Fruit fly (Drosophila melanogaster): ENCODE measurements around the gene CkIIalpha-i1.

CkIIalpha-i1 gene

dm6 chr3L:15847655-15848054 is 30.9 kb downstream of the CkIIalpha-i1 start (continued):
- TF ChIP-seq CG15696 (tag; optimal IDR thresholded peaks at IDR 0.05) (peak; percentile 44), CG8924 (tag; optimal IDR thresholded peaks at IDR 0.05) (peak; percentile 10), Kr (GFP tag; optimal IDR thresholded peaks at IDR 0.05) (no peak), CG3838 (GFP tag; optimal IDR thresholded peaks at IDR 0.05) (no peak), CG10366 (GFP tag; IDR thresholded peaks at IDR 0.05) (no peak), CG17612 (GFP tag; IDR thresholded peaks at IDR 0.05) (no peak), CG7357 (GFP tag; IDR thresholded peaks at IDR 0.05) (no peak), CG9876 (GFP tag; optimal IDR thresholded peaks at IDR 0.05) (no peak), CG17361 (GFP tag; IDR thresholded peaks at IDR 0.05) (peak; percentile 55; the same call in 2 of the 3 replicates), nmo (GFP tag; optimal IDR thresholded peaks at IDR 0.05) (peak; percentile 15), ap (GFP tag; IDR thresholded peaks at IDR 0.05) (no peak), CG15269 (tag; optimal IDR thresholded peaks at IDR 0.05) (no peak), CG18476 (GFP tag; optimal IDR thresholded peaks at IDR 0.05) (no peak), CG3847 (GFP tag; IDR thresholded peaks at IDR 0.05) (no peak)

dm6 chr3L:15856035-15856434 is 39.3 kb downstream of the CkIIalpha-i1 start:
- TF ChIP-seq Hr39 (optimal IDR thresholded peaks at IDR 0.05) (peak; percentile 56), Ets65A (GFP tag) (peak; percentile 7), croc (GFP tag; conservative IDR thresholded peaks at IDR 0.05) (no peak)
